Worm (Caenorhabditis elegans) whole organism, early embryonic: ENCODE results near the gene R155.5.

Experiments
- flt-1 ChIP-seq: fragments of 200-800 bp; sonication (Bioruptor generic); IDR thresholded peaks from 2 replicates; pipeline ENCODE4 v1.3.6; 2022; ENCODE audit warnings: missing genetic modification characterization, missing compliant biosample characterization
- hmbx-1 ChIP-seq: sonication (generic microtip); optimal IDR thresholded peaks from 2 replicates; lab custom pipeline; 2016; ENCODE audit warnings: mild to moderate bottlenecking, missing genetic modification characterization, missing compliant biosample characterization
- scrt-1 ChIP-seq: fragments of 200-800 bp; sonication (Bioruptor generic); IDR thresholded peaks from 2 replicates; pipeline ENCODE4 v1.3.6; 2022; ENCODE audit warnings: missing genetic modification characterization, missing compliant biosample characterization
- sea-1 ChIP-seq: fragments of 200-800 bp; sonication (Bioruptor generic); conservative IDR thresholded peaks from 2 replicates; pipeline ENCODE4 v1.3.6; 2022; ENCODE audit warnings: missing genetic modification characterization, missing compliant biosample characterization
- tbx-37 ChIP-seq: fragments of 200-800 bp; sonication (Bioruptor generic); conservative IDR thresholded peaks from 2 replicates; pipeline ENCODE4 v1.3.6; 2022; ENCODE audit warnings: missing genetic modification reagents, missing genetic modification characterization, missing compliant biosample characterization
- tra-4 ChIP-seq: sonication (generic microtip); optimal IDR thresholded peaks from 2 replicates; lab custom pipeline; 2017; ENCODE audit warnings: missing genetic modification characterization, missing compliant biosample characterization

DNA sequence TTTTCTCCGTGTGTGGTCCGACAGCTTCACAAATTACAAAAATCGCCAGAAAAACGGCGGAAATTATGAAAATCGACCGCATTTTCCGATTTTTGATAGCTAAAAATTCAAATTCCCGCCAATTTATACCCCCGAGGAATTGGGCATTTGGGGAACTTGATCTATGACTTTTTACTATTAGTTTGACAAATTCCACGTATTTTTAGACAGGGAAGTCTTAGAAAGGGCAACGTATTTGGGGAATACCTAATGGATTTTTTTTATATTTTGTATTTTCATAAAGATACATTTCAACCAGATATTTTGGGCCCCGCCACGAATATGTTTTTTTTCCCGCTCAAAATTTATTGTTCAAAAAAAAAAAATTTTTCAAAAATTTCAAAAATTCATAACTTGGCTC lies 14.5 kb upstream of the R155.5 start, which contains the start of gene Y39A3B.7:
- TF ChIP-seq sea-1 (GFP tag; lab: Robert Waterston, UW) (no peak), hmbx-1 (tag; lab: Kevin White, UChicago) (no peak), tbx-37 (GFP tag; lab: Robert Waterston, UW) (no peak), flt-1 (GFP tag; lab: Robert Waterston, UW) (no peak), scrt-1 (GFP tag; lab: Robert Waterston, UW) (no peak), tra-4 (tag; lab: Kevin White, UChicago) (no peak)
